Worm (Caenorhabditis elegans): ENCODE results near the gene clec-124.

DNA sequence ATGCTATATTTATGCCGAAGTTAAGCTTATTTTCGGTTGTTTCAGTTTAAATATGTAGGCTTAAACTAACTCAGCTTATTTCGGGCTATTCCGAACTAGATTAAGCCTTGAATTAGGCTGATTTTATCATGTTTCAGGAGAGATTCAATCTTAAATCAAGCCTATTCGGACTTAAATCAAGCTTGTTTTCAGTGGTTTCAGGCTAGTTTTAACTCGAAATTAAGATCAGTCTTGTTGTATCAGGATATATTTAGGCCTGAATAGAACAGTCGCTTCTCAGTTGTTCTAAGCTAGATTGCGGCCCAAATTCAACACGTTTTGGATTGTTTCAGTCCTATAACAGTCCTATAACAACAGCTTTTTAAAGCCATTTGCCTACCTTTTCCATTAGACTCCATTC, 2.3 kb downstream of the clec-124 start:
- TF ChIP-seq nhr-76 (tag; optimal IDR thresholded peaks at IDR 0.05) (no peak), mdl-1 (tag; optimal IDR thresholded peaks at IDR 0.05) (no peak), pqm-1 (tag; optimal IDR thresholded peaks at IDR 0.05) (no peak), zag-1 (tag; optimal IDR thresholded peaks at IDR 0.05) (no peak), nhr-42 (GFP tag; IDR thresholded peaks at IDR 0.05) (no peak), pha-4 (GFP tag; IDR thresholded peaks at IDR 0.05) (no peak), pha-4 (tag; optimal IDR thresholded peaks at IDR 0.05) (no peak), fkh-10 (GFP tag; optimal IDR thresholded peaks at IDR 0.05) (no peak), fos-1 (tag; optimal IDR thresholded peaks at IDR 0.05) (no peak), F44E2.7 (GFP tag; IDR thresholded peaks at IDR 0.05) (no peak), ceh-82 (tag; optimal IDR thresholded peaks at IDR 0.05) (no peak), unc-62 (GFP tag; optimal IDR thresholded peaks at IDR 0.05 in 1 of 2) (no peak), unc-62 (tag; optimal IDR thresholded peaks at IDR 0.05) (no peak), nhr-11 (tag; optimal IDR thresholded peaks at IDR 0.05) (no peak), lin-13 (GFP tag; optimal IDR thresholded peaks at IDR 0.05) (no peak), ztf-11 (tag; optimal IDR thresholded peaks at IDR 0.05) (no peak)

Measured in whole organism, L4 larva.